Worm (Caenorhabditis elegans): Measurements from ENCODE around the gene C33B4.5.

DNA sequence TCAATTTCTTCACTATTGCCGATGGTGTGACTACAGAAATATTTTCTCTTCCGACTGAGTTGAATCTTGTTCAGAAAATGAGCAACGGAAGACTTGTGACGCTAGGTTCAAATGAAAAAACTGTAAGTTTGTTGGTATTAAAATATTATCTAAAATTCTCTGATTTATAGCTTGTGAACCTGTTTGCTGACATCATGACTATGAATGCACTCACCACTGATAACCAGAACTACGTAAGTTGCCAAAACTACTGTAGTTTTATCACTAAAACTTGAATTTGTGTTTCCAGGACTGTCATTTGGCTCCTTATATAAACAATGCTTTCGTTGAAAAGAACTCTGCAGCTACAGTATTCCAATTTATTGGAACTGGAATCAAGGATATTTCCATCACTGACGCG is 45.5 kb downstream of the C33B4.5 start:
- TF ChIP-seq lsy-27 (tag; optimal IDR thresholded peaks at IDR 0.05; ENCODE audit: borderline replicate concordance, insufficient read depth) (no peak), lir-1 (GFP tag; conservative IDR thresholded peaks at IDR 0.05) (no peak), mes-4 (tag; optimal IDR thresholded peaks at IDR 0.05) (no peak)

All from whole organism, young adult.